Worm (Caenorhabditis elegans) whole organism, late embryonic: ENCODE results near the gene drn-1.

Experiments used
- ama-1 ChIP-seq: fragments of 150-350 bp; optimal IDR thresholded peaks from 2 replicates; lab custom pipeline; 2014
- fkh-10 ChIP-seq: fragments of 150-350 bp; optimal IDR thresholded peaks from 2 replicates; lab custom pipeline; 2014; ENCODE audit warnings: missing biosample characterization, missing genetic modification reagents, missing genetic modification characterization
- fkh-6 ChIP-seq: sonication (generic microtip); optimal IDR thresholded peaks from 2 replicates; lab custom pipeline; 2016; ENCODE audit warnings: missing genetic modification characterization, missing compliant biosample characterization

DNA sequence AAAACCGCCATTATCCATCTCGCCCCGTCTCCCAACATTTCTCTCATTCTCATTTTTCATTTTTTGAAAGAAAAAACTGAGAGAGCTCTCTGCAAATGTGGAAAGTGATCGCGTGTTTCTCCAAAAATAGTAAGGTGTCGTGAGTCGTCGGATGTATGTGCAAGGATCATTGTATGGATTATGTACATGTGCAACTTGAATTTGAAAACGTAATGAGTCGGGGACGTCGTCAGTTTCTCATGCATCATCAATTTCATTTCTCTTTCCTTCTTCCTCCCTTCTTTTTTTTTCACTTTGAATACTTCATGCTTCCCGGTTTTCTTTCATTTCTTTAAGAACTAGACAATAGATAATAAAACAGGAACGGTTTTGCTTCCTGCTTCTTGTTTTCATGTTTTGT is 33.5 kb upstream of the drn-1 start:
- no peak for TF ChIP-seq fkh-10
- no peak for TF ChIP-seq ama-1 (lab: Kevin White, UChicago)
- no peak for TF ChIP-seq fkh-6 (tag; lab: Kevin White, UChicago)
